ENCODE assay signal across 1 worm cellular context in genomic region chrIV:11956387-11956786, ce11.
TF ChIP-seq lines count a peak whose summit lies in the region.

No protein-coding gene starts in this region.

TF ChIP-seq in whole organism, L1 larva, 84 proteins besides CTCF, POLR2A, EP300 and RAD21 (continued from another document):
- TF ChIP-seq ama-1 (optimal IDR thresholded peaks at IDR 0.05; lab: Kevin White, UChicago) (no peak), nhr-77 (tag; optimal IDR thresholded peaks at IDR 0.05; lab: Kevin White, UChicago) (peak; percentile 81), snpc-4 (tag; optimal IDR thresholded peaks at IDR 0.05; lab: Kevin White, UChicago) (peak; percentile 33), hpl-2 (GFP tag; optimal IDR thresholded peaks at IDR 0.05; lab: Kevin White, UChicago) (peak; percentile 46)
